Fruit fly (Drosophila melanogaster) whole organism, embryonic: ENCODE results near the gene CG6040.
A peak's percentile ranks its signal among the peaks of the same experiment; 100 is the strongest.

Source experiments
- Asciz ChIP-seq: fragments of 200-800 bp; sonication (Bioruptor generic); optimal IDR thresholded peaks from 2 replicates; lab custom pipeline; 2017; ENCODE audit warnings: missing biosample characterization, mild to moderate bottlenecking, missing genetic modification characterization, missing genetic modification reagents
- Bgb ChIP-seq: fragments of 200-800 bp; sonication (Bioruptor generic); IDR thresholded peaks from 2 replicates; pipeline ENCODE4 v1.3.6; 2022; ENCODE audit warnings: missing biosample characterization, missing genetic modification characterization; ENCODE audit not compliant: partially characterized antibody
- Blimp-1 ChIP-seq: fragments of 200-800 bp; sonication (Bioruptor generic); optimal IDR thresholded peaks from 3 replicates; lab custom pipeline; 2018; ENCODE audit warnings: missing biosample characterization, missing genetic modification characterization, mild to moderate bottlenecking, moderate library complexity, missing genetic modification reagents
- Bteb2 ChIP-seq: fragments of 200-800 bp; sonication (Bioruptor generic); optimal IDR thresholded peaks from 2 replicates; lab custom pipeline; 2016; ENCODE audit warnings: missing biosample characterization, missing genetic modification characterization
- CG10979 ChIP-seq: fragments of 200-800 bp; sonication (Bioruptor generic); optimal IDR thresholded peaks from 2 replicates; lab custom pipeline; 2018; ENCODE audit warnings: missing biosample characterization, mild to moderate bottlenecking, missing genetic modification characterization, moderate library complexity
- CG11504 ChIP-seq: fragments of 200-800 bp; sonication (Bioruptor generic); optimal IDR thresholded peaks from 3 replicates; lab custom pipeline; 2019; ENCODE audit warnings: missing biosample characterization, mild to moderate bottlenecking, missing genetic modification characterization, moderate library complexity
- CG12219 ChIP-seq: fragments of 200-800 bp; sonication (Bioruptor generic); optimal IDR thresholded peaks from 3 replicates; lab custom pipeline; 2018; ENCODE audit warnings: missing biosample characterization, mild to moderate bottlenecking, missing genetic modification characterization
- CG12236 ChIP-seq: fragments of 200-800 bp; sonication (Bioruptor generic); optimal IDR thresholded peaks from 2 replicates; lab custom pipeline; 2016; ENCODE audit warnings: missing biosample characterization, missing genetic modification characterization
- CG16815 ChIP-seq: fragments of 200-800 bp; sonication (Bioruptor generic); optimal IDR thresholded peaks from 3 replicates; lab custom pipeline; 2017; ENCODE audit warnings: missing biosample characterization, mild to moderate bottlenecking, missing genetic modification characterization
- CG17328 ChIP-seq: fragments of 200-800 bp; sonication (Bioruptor generic); IDR thresholded peaks from 2 replicates; pipeline ENCODE4 v1.3.6; 2022; ENCODE audit warnings: missing biosample characterization, missing genetic modification characterization
- CG17359 ChIP-seq: fragments of 200-800 bp; sonication (Bioruptor generic); optimal IDR thresholded peaks from 3 replicates; lab custom pipeline; 2018; ENCODE audit warnings: missing biosample characterization, mild to moderate bottlenecking, missing genetic modification characterization, moderate library complexity
- CG17912 ChIP-seq: fragments of 200-800 bp; sonication (Bioruptor generic); optimal IDR thresholded peaks from 2 replicates; lab custom pipeline; 2018; ENCODE audit warnings: missing biosample characterization, mild to moderate bottlenecking, missing genetic modification characterization
- CG18262 ChIP-seq: fragments of 200-800 bp; optimal IDR thresholded peaks from 3 replicates; lab custom pipeline; 2019; ENCODE audit warnings: missing biosample characterization, mild to moderate bottlenecking, missing genetic modification characterization, moderate library complexity
- CG18764 ChIP-seq: fragments of 200-800 bp; sonication (Bioruptor generic); optimal IDR thresholded peaks from 3 replicates; lab custom pipeline; 2016; ENCODE audit warnings: missing biosample characterization, missing genetic modification characterization
- CG2712 ChIP-seq: fragments of 200-800 bp; optimal IDR thresholded peaks from 3 replicates; lab custom pipeline; 2019; ENCODE audit warnings: missing biosample characterization, mild to moderate bottlenecking, missing genetic modification characterization, moderate library complexity
- CG31441 ChIP-seq: fragments of 200-800 bp; sonication (Bioruptor generic); IDR thresholded peaks from 2 replicates; pipeline ENCODE4 v1.3.6; 2022; ENCODE audit warnings: missing biosample characterization, missing genetic modification characterization
- CG4404 ChIP-seq: fragments of 200-800 bp; sonication (Bioruptor generic); IDR thresholded peaks from 2 replicates; pipeline ENCODE4 v1.3.6; 2022; ENCODE audit warnings: missing biosample characterization, missing genetic modification characterization
- CG6254 ChIP-seq: fragments of 200-800 bp; sonication (Bioruptor generic); optimal IDR thresholded peaks from 3 replicates; lab custom pipeline; 2017; ENCODE audit warnings: mild to moderate bottlenecking, missing biosample characterization, missing genetic modification reagents, missing genetic modification characterization
- CG7963 ChIP-seq: fragments of 200-800 bp; sonication (Bioruptor generic); IDR thresholded peaks from 3 replicates; pipeline ENCODE4 v1.3.6; 2022; ENCODE audit warnings: missing biosample characterization, missing genetic modification characterization; ENCODE audit not compliant: partially characterized antibody
- CG8290 ChIP-seq, 3 experiments: fragments of 200-800 bp; sonication (Bioruptor generic); optimal IDR thresholded peaks; 2 replicates each; lab custom pipeline; 2016 to 2019; ENCODE audit warnings: missing biosample characterization in 3 of 3, missing genetic modification characterization in 3 of 3, mild to moderate bottlenecking in 2 of 3, moderate library complexity in 1 of 3
- CG8478 ChIP-seq: fragments of >200 bp; optimal IDR thresholded peaks from 2 replicates; lab custom pipeline; 2018
- CTCF ChIP-seq: fragments of 200-800 bp; sonication (Bioruptor generic); optimal IDR thresholded peaks from 2 replicates; lab custom pipeline; 2017; ENCODE audit warnings: missing biosample characterization, mild to moderate bottlenecking, missing genetic modification characterization, moderate library complexity
- Drgx ChIP-seq: fragments of 200-800 bp; sonication (Bioruptor generic); IDR thresholded peaks from 2 replicates; pipeline ENCODE4 v1.3.6; 2022; ENCODE audit warnings: missing biosample characterization, missing genetic modification characterization
- GATAe ChIP-seq: fragments of 200-800 bp; sonication (Bioruptor generic); conservative IDR thresholded peaks from 2 replicates; pipeline ENCODE4 v1.3.6; 2022; ENCODE audit warnings: missing biosample characterization, missing genetic modification characterization
- Hey ChIP-seq: fragments of 200-800 bp; sonication (Bioruptor generic); optimal IDR thresholded peaks from 3 replicates; lab custom pipeline; 2018; ENCODE audit warnings: missing biosample characterization, mild to moderate bottlenecking, missing genetic modification characterization
- Oli ChIP-seq: fragments of 200-800 bp; sonication (Bioruptor generic); optimal IDR thresholded peaks from 2 replicates; lab custom pipeline; 2018; ENCODE audit warnings: missing biosample characterization, mild to moderate bottlenecking, missing genetic modification characterization, moderate library complexity
- Opbp ChIP-seq: fragments of 200-800 bp; sonication (Bioruptor generic); IDR thresholded peaks from 3 replicates; pipeline ENCODE4 v1.3.6; 2022; ENCODE audit warnings: missing biosample characterization, missing genetic modification characterization; ENCODE audit not compliant: partially characterized antibody
- Pdp1 ChIP-seq, 2 experiments: fragments of 200-800 bp; sonication (Bioruptor generic); optimal IDR thresholded peaks; 3 replicates each; lab custom pipeline; 2016; ENCODE audit warnings: missing biosample characterization in 2 of 2, missing genetic modification characterization in 2 of 2, mild to moderate bottlenecking in 1 of 2, moderate library complexity in 1 of 2
- Sox102F ChIP-seq: fragments of 200-800 bp; sonication (Bioruptor generic); optimal IDR thresholded peaks from 2 replicates; lab custom pipeline; 2018; ENCODE audit warnings: missing biosample characterization, mild to moderate bottlenecking, missing genetic modification characterization, moderate library complexity
- ab ChIP-seq: fragments of 200-800 bp; sonication (Bioruptor generic); optimal IDR thresholded peaks from 2 replicates; lab custom pipeline; 2016; ENCODE audit warnings: missing biosample characterization, missing genetic modification characterization
- bsh ChIP-seq, 2 experiments: fragments of 200-800 bp; sonication (Bioruptor generic); optimal IDR thresholded peaks; 2 replicates each; lab custom pipeline; 2017 to 2018; ENCODE audit warnings: mild to moderate bottlenecking in 2 of 2, missing biosample characterization in 2 of 2, missing genetic modification characterization in 2 of 2, moderate library complexity in 1 of 2
- caup ChIP-seq: fragments of 200-800 bp; sonication (Bioruptor generic); optimal IDR thresholded peaks from 3 replicates; lab custom pipeline; 2017; ENCODE audit warnings: missing biosample characterization, mild to moderate bottlenecking, missing genetic modification characterization, moderate library complexity; ENCODE audit not compliant: severe bottlenecking
- chinmo ChIP-seq: fragments of 200-800 bp; sonication (Bioruptor generic); IDR thresholded peaks from 4 replicates; pipeline ENCODE4 v1.3.6; 2022; ENCODE audit warnings: missing biosample characterization, missing genetic modification characterization; ENCODE audit not compliant: partially characterized antibody
- danr ChIP-seq: fragments of 200-800 bp; sonication (Bioruptor generic); IDR thresholded peaks from 2 replicates; pipeline ENCODE4 v1.3.6; 2022; ENCODE audit warnings: missing biosample characterization, missing genetic modification characterization
- dmrt11E ChIP-seq: fragments of 200-800 bp; sonication (Bioruptor generic); optimal IDR thresholded peaks from 3 replicates; lab custom pipeline; 2018; ENCODE audit warnings: missing biosample characterization, mild to moderate bottlenecking, missing genetic modification characterization, moderate library complexity
- dysf ChIP-seq: fragments of 200-800 bp; sonication (Bioruptor generic); IDR thresholded peaks from 3 replicates; pipeline ENCODE4 v1.3.6; 2022; ENCODE audit warnings: missing biosample characterization, missing genetic modification characterization
- eyg ChIP-seq: fragments of 200-800 bp; sonication (Bioruptor generic); optimal IDR thresholded peaks from 3 replicates; lab custom pipeline; 2016; ENCODE audit warnings: missing biosample characterization, missing genetic modification characterization
- gem ChIP-seq: fragments of 200-800 bp; sonication (Bioruptor generic); optimal IDR thresholded peaks from 2 replicates; lab custom pipeline; 2019; ENCODE audit warnings: missing biosample characterization, mild to moderate bottlenecking, missing genetic modification characterization, moderate library complexity
- hb ChIP-seq: fragments of 200-800 bp; sonication (Bioruptor generic); IDR thresholded peaks from 3 replicates; pipeline ENCODE4 v1.3.6; 2022; ENCODE audit warnings: missing biosample characterization, missing genetic modification characterization; ENCODE audit not compliant: partially characterized antibody
- hkb ChIP-seq, 2 experiments: fragments of 200-800 bp in 1 of 2; fragments of >200 bp in 1 of 2; sonication (Bioruptor generic) in 1 of 2; IDR thresholded peaks in 1 of 2; optimal IDR thresholded peaks in 1 of 2; 2 replicates each; pipeline versions ENCODE4 v1.3.6 to Lab custom; 2017 to 2022; ENCODE audit warnings: missing biosample characterization in 1 of 2, missing genetic modification characterization in 1 of 2
- pita ChIP-seq: fragments of 200-800 bp; sonication (Bioruptor generic); optimal IDR thresholded peaks from 2 replicates; lab custom pipeline; 2017; ENCODE audit warnings: missing biosample characterization, mild to moderate bottlenecking, missing genetic modification characterization
- sc ChIP-seq, 3 experiments: fragments of >200 bp in 2 of 3; fragments of 200-800 bp in 1 of 3; sonication (Bioruptor generic) in 1 of 3; optimal IDR thresholded peaks; 2 replicates in 2 of 3; 3 replicates in 1 of 3; lab custom pipeline; 2017; ENCODE audit warnings: mild to moderate bottlenecking in 1 of 3, missing biosample characterization in 1 of 3, missing genetic modification characterization in 1 of 3, missing genetic modification reagents in 1 of 3
- sens ChIP-seq: fragments of 200-800 bp; sonication (Bioruptor generic); peaks from one replicate; lab custom pipeline; 2016; ENCODE audit warnings: missing biosample characterization, missing genetic modification characterization
- sens-2 ChIP-seq: fragments of 200-800 bp; sonication (Bioruptor generic); IDR thresholded peaks from 2 replicates; pipeline ENCODE4 v1.3.6; 2022; ENCODE audit warnings: missing biosample characterization, missing genetic modification characterization
- sisA ChIP-seq: fragments of 200-800 bp; sonication (Bioruptor generic); IDR thresholded peaks from 2 replicates; pipeline ENCODE4 v1.3.6; 2022; ENCODE audit warnings: missing biosample characterization, missing genetic modification characterization
- sna ChIP-seq: fragments of 200-800 bp; sonication (Bioruptor generic); IDR thresholded peaks from 2 replicates; pipeline ENCODE4 v1.3.6; 2022; ENCODE audit warnings: missing biosample characterization, missing genetic modification characterization; ENCODE audit not compliant: partially characterized antibody
- unpg ChIP-seq: fragments of 200-800 bp; sonication (Bioruptor generic); optimal IDR thresholded peaks from 3 replicates; lab custom pipeline; 2018; ENCODE audit warnings: missing biosample characterization, mild to moderate bottlenecking, missing genetic modification characterization, moderate library complexity
- wek ChIP-seq: fragments of 200-800 bp; sonication (Bioruptor generic); optimal IDR thresholded peaks from 3 replicates; lab custom pipeline; 2018; ENCODE audit warnings: missing biosample characterization, mild to moderate bottlenecking, missing genetic modification characterization, moderate library complexity

CG6040 gene

DNA sequence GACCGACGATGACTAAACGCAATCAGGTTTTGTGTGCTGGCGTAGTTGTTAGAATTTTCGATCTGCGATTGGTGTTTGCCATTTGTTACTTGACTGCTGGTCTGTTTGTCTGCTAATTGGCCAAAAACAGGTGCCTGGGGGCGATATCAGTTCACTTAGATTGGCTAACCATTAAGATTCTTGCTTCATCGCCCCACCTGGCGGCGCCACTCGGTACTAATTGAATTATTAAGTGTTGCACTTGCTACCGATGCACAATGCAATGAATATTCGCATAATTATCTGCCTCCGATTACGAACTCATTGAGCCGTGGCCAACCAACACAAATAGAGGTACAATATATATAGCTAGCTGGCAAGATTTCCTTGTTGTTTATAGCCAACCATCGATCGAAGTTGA, 6.4 kb downstream of the CG6040 start:
- TF ChIP-seq CG18764: no peak
- TF ChIP-seq CTCF: peak; percentile 51
- TF ChIP-seq CG8478 (lab: Kevin White, UChicago): no peak
- TF ChIP-seq Bgb (GFP tag; lab: Robert Waterston, UW): no peak
- TF ChIP-seq Opbp (GFP tag; lab: Robert Waterston, UW): no peak
- TF ChIP-seq Asciz: no peak
- no peak for TF ChIP-seq Pdp1 (GFP tag; optimal IDR thresholded peaks at IDR 0.05; lab: Kevin White, UChicago)
- 0 out of 4 replicates have a peak, but pooled peaks have one; percentile 27 for TF ChIP-seq chinmo

DNA sequence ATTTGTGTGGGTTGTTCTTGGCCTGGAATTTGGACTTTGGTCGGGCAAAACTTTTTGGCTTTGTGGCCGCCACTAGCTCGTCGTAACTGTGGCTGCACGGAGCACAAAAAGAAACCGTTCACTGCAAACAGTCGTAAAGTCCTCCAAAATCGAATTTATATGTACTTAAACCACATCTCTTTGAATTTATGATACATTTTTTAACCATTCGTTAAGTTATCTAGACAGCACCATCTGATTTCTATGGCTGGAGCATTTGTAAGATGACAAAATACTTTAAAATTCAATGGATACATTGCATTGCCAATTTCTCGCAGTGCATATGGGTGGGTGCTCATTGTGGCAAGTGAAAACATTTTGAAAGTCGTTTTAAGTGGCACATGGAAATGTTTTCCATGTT, 7.4 kb downstream of the CG6040 start:
- TF ChIP-seq Sox102F: peak; percentile 25
- no peak for TF ChIP-seq danr (GFP tag; lab: Robert Waterston, UW)
- no peak for TF ChIP-seq eyg (GFP tag; lab: Kevin White, UChicago)
- TF ChIP-seq CG17328 (GFP tag; lab: Robert Waterston, UW): peak; percentile 30; the same call in 1 of the 2 replicates
- TF ChIP-seq CG11504 (tag; lab: Kevin White, UChicago): peak; percentile 32
- TF ChIP-seq bsh (GFP tag; optimal IDR thresholded peaks at IDR 0.05; lab: Kevin White, UChicago): peak; percentile 34 to 47
- TF ChIP-seq CG2712: peak; percentile 0
- TF ChIP-seq ab: no peak
- TF ChIP-seq Hey (tag; lab: Kevin White, UChicago): no peak
- TF ChIP-seq CG8290 (GFP tag; optimal IDR thresholded peaks at IDR 0.05; lab: Kevin White, UChicago): no peak
- no peak for TF ChIP-seq CG8290 (tag; optimal IDR thresholded peaks at IDR 0.05; lab: Kevin White, UChicago)
- 0 out of 3 replicates have a peak, but pooled peaks have one; percentile 12 for TF ChIP-seq dysf
- no peak for TF ChIP-seq CG12219 (GFP tag; lab: Kevin White, UChicago)
- peak; percentile 2 for TF ChIP-seq unpg (GFP tag; lab: Kevin White, UChicago)
- no peak for TF ChIP-seq CG4404
- peak; percentile 32 for TF ChIP-seq gem (tag; lab: Kevin White, UChicago)
- peak; percentile 1 for TF ChIP-seq CG18262 (tag; lab: Kevin White, UChicago)
- peak; percentile 18 for TF ChIP-seq CG10979 (tag; lab: Kevin White, UChicago)
- TF ChIP-seq CG17359 (tag; lab: Kevin White, UChicago): peak; percentile 24
- TF ChIP-seq CG16815 (GFP tag; lab: Kevin White, UChicago): no peak
- no peak for TF ChIP-seq Bteb2 (GFP tag; lab: Kevin White, UChicago)
- no peak for TF ChIP-seq hkb (optimal IDR thresholded peaks at IDR 0.05; lab: Kevin White, UChicago)
- TF ChIP-seq hkb (GFP tag; IDR thresholded peaks at IDR 0.05; lab: Robert Waterston, UW): 0 out of 2 replicates have a peak, but pooled peaks have one; percentile 37
- peak; percentile 18 for TF ChIP-seq CG6254 (GFP tag; lab: Kevin White, UChicago)
- no peak for TF ChIP-seq wek
- no peak for TF ChIP-seq CG12236 (GFP tag; lab: Kevin White, UChicago)
- peak; percentile 30 for TF ChIP-seq Oli (tag; lab: Kevin White, UChicago)
- TF ChIP-seq sisA: no peak
- no peak for TF ChIP-seq caup (GFP tag; lab: Kevin White, UChicago)
- TF ChIP-seq Blimp-1: peak; percentile 36
- no peak for TF ChIP-seq sc (optimal IDR thresholded peaks at IDR 0.05; lab: Kevin White, UChicago)
- no peak for TF ChIP-seq sc (GFP tag; optimal IDR thresholded peaks at IDR 0.05; lab: Kevin White, UChicago)
- TF ChIP-seq pita (GFP tag; lab: Kevin White, UChicago): no peak
- no peak for TF ChIP-seq CG7963 (GFP tag; lab: Robert Waterston, UW)
- TF ChIP-seq sna (GFP tag; lab: Robert Waterston, UW): no peak
- TF ChIP-seq GATAe (GFP tag; lab: Robert Waterston, UW): no peak
- no peak for TF ChIP-seq hb (GFP tag; lab: Robert Waterston, UW)
- TF ChIP-seq Drgx (GFP tag; lab: Robert Waterston, UW): peak; percentile 84
- TF ChIP-seq dmrt11E (tag; lab: Kevin White, UChicago): peak; percentile 4
- TF ChIP-seq CG31441 (GFP tag; lab: Robert Waterston, UW): 0 out of 2 replicates have a peak, but pooled peaks have one; percentile 35
- TF ChIP-seq CG17912 (GFP tag; lab: Kevin White, UChicago): no peak
- TF ChIP-seq sens (GFP tag; lab: Kevin White, UChicago): peak; percentile 70
- TF ChIP-seq sens-2 (GFP tag; lab: Robert Waterston, UW): 0 out of 2 replicates have a peak, but pooled peaks have one; percentile 24
